Worm (Caenorhabditis elegans) whole organism, midembryonic: ENCODE data around the gene fum-1.

Experiments used
- T22C8.4 ChIP-seq: fragments of 200-800 bp; sonication (Bioruptor generic); IDR thresholded peaks from 2 replicates; pipeline ENCODE4 v1.3.6; 2022; ENCODE audit warnings: missing genetic modification characterization, missing compliant biosample characterization
- cog-1 ChIP-seq: sonication (generic microtip); optimal IDR thresholded peaks from 2 replicates; lab custom pipeline; 2016; ENCODE audit warnings: missing genetic modification characterization, missing compliant biosample characterization
- flt-1 ChIP-seq: fragments of 200-800 bp; sonication (Bioruptor generic); IDR thresholded peaks from 2 replicates; pipeline ENCODE4 v1.3.6; 2022; ENCODE audit warnings: missing genetic modification characterization, missing compliant biosample characterization
- klf-2 ChIP-seq: fragments of 200-800 bp; sonication (Bioruptor generic); conservative IDR thresholded peaks from 2 replicates; pipeline ENCODE4 v1.3.6; 2022; ENCODE audit warnings: missing genetic modification reagents, missing genetic modification characterization, missing compliant biosample characterization
- med-1 ChIP-seq: sonication (generic microtip); optimal IDR thresholded peaks from 2 replicates; lab custom pipeline; 2017; ENCODE audit warnings: missing genetic modification characterization, mild to moderate bottlenecking, missing compliant biosample characterization, antibody characterized with exemption, missing genetic modification reagents; ENCODE audit not compliant: insufficient read depth
- ref-1 ChIP-seq: fragments of 200-800 bp; sonication (Bioruptor generic); conservative IDR thresholded peaks from 2 replicates; pipeline ENCODE4 v1.3.6; 2022; ENCODE audit warnings: missing genetic modification reagents, missing genetic modification characterization, missing compliant biosample characterization
- tab-1 ChIP-seq: fragments of 200-800 bp; sonication (Bioruptor generic); IDR thresholded peaks from 2 replicates; pipeline ENCODE4 v1.3.6; 2022; ENCODE audit warnings: missing genetic modification characterization, missing compliant biosample characterization
- ztf-23 ChIP-seq: fragments of 200-800 bp; sonication (Bioruptor generic); IDR thresholded peaks from 2 replicates; pipeline ENCODE4 v1.3.6; 2022; ENCODE audit warnings: missing genetic modification reagents, missing genetic modification characterization, missing compliant biosample characterization
- ztf-29 ChIP-seq: fragments of 200-800 bp; sonication (Bioruptor generic); IDR thresholded peaks from 2 replicates; pipeline ENCODE4 v1.3.6; 2022; ENCODE audit warnings: missing genetic modification reagents, missing genetic modification characterization, missing compliant biosample characterization

fum-1 gene

ce11 chrIII:7508128-7508635, 42.8 kb downstream of the fum-1 start, which contains the start of gene cls-1:
Gene cls-1, plus strand, starts transcription at chrIII:7508178.
- TF ChIP-seq flt-1 (no peak), tab-1 (GFP tag; lab: Robert Waterston, UW) (no peak), ztf-23 (GFP tag; lab: Robert Waterston, UW) (no peak), T22C8.4 (GFP tag; lab: Robert Waterston, UW) (no peak), ref-1 (GFP tag; lab: Robert Waterston, UW) (no peak), klf-2 (no peak), ztf-29 (GFP tag; lab: Robert Waterston, UW) (no peak), med-1 (GFP tag; lab: Kevin White, UChicago) (no peak), cog-1 (tag; lab: Kevin White, UChicago) (no peak)
